Worm (Caenorhabditis elegans) whole organism, L1 larva: ENCODE data around the gene dgk-1.
A peak's percentile ranks its signal among the peaks of the same experiment; 100 is the strongest.

Experiments used
- Y116A8C.19 ChIP-seq: sonication (generic microtip); optimal IDR thresholded peaks from 2 replicates; lab custom pipeline; 2016; ENCODE audit warnings: missing compliant biosample characterization, missing genetic modification characterization, borderline replicate concordance
- aha-1 ChIP-seq: fragments of 150-350 bp; optimal IDR thresholded peaks from 2 replicates; lab custom pipeline; 2014; ENCODE audit warnings: missing biosample characterization, missing genetic modification characterization
- alr-1 ChIP-seq: fragments of 200-800 bp; sonication (Bioruptor generic); optimal IDR thresholded peaks from 2 replicates; lab custom pipeline; 2018; ENCODE audit warnings: borderline replicate concordance, mild to moderate bottlenecking, missing genetic modification characterization, missing compliant biosample characterization
- aly-2 ChIP-seq: fragments of 150-350 bp; optimal IDR thresholded peaks from 2 replicates; lab custom pipeline; 2014; ENCODE audit warnings: missing biosample characterization, missing genetic modification characterization
- ama-1 ChIP-seq: fragments of 150-350 bp; optimal IDR thresholded peaks from 2 replicates; lab custom pipeline; 2014
- blmp-1 ChIP-seq: fragments of 150-350 bp; optimal IDR thresholded peaks from 2 replicates; lab custom pipeline; 2014; ENCODE audit warnings: missing biosample characterization, missing genetic modification characterization
- ceh-82 ChIP-seq, 3 experiments: fragments of 150-350 bp in 1 of 3; sonication (generic microtip) in 2 of 3; optimal IDR thresholded peaks; 2 replicates each; lab custom pipeline; 2014 to 2017; ENCODE audit warnings: missing biosample characterization in 3 of 3, missing genetic modification characterization in 3 of 3
- ceh-88 ChIP-seq: fragments of 200-800 bp; sonication (Bioruptor generic); IDR thresholded peaks from 2 replicates; pipeline ENCODE4 v1.3.6; 2022; ENCODE audit warnings: missing genetic modification characterization, missing compliant biosample characterization
- ces-1 ChIP-seq: fragments of 150-350 bp; optimal IDR thresholded peaks from 2 replicates; lab custom pipeline; 2014; ENCODE audit warnings: missing biosample characterization, missing genetic modification reagents, missing genetic modification characterization
- dpl-1 ChIP-seq, 3 experiments: fragments of 150-350 bp in 2 of 3; sonication (generic microtip) in 1 of 3; optimal IDR thresholded peaks; 2 replicates each; lab custom pipeline; 2014 to 2017; ENCODE audit warnings: missing biosample characterization in 3 of 3, missing genetic modification characterization in 3 of 3, missing genetic modification reagents in 3 of 3
- dsc-1 ChIP-seq: sonication (generic microtip); optimal IDR thresholded peaks from 2 replicates; lab custom pipeline; 2016; ENCODE audit warnings: mild to moderate bottlenecking, missing genetic modification characterization, missing compliant biosample characterization
- efl-3 ChIP-seq: fragments of 200-800 bp; sonication (Bioruptor generic); optimal IDR thresholded peaks from 2 replicates; lab custom pipeline; 2018; ENCODE audit warnings: mild to moderate bottlenecking, missing genetic modification characterization, missing compliant biosample characterization
- egl-27 ChIP-seq, 2 experiments: fragments of 150-350 bp in 1 of 2; sonication (generic microtip); optimal IDR thresholded peaks; 3 replicates each; lab custom pipeline; 2017 to 2018; ENCODE audit warnings: missing biosample characterization in 2 of 2, missing genetic modification characterization in 2 of 2, missing genetic modification reagents in 2 of 2
- elt-2 ChIP-seq: sonication (generic microtip); optimal IDR thresholded peaks from 2 replicates; lab custom pipeline; 2016; ENCODE audit warnings: missing genetic modification characterization, mild to moderate bottlenecking, inconsistent platforms, missing compliant biosample characterization, missing genetic modification reagents
- elt-3 ChIP-seq, 6 experiments: fragments of 150-350 bp in 1 of 6; sonication (generic microtip); optimal IDR thresholded peaks; 2 replicates each; lab custom pipeline; 2017 to 2018; ENCODE audit warnings: missing biosample characterization in 6 of 6, missing genetic modification characterization in 6 of 6, inconsistent platforms in 1 of 6
- fkh-10 ChIP-seq: sonication (generic microtip); optimal IDR thresholded peaks from 2 replicates; lab custom pipeline; 2017; ENCODE audit warnings: missing biosample characterization, missing genetic modification reagents, missing genetic modification characterization
- fkh-8 ChIP-seq: sonication (generic microtip); optimal IDR thresholded peaks from 2 replicates; lab custom pipeline; 2016; ENCODE audit warnings: mild to moderate bottlenecking, missing genetic modification characterization, missing compliant biosample characterization
- fos-1 ChIP-seq: fragments of 150-350 bp; optimal IDR thresholded peaks from 2 replicates; lab custom pipeline; 2014; ENCODE audit warnings: missing biosample characterization, missing genetic modification characterization
- grh-1 ChIP-seq: fragments of 200-800 bp; sonication (Bioruptor generic); IDR thresholded peaks from 2 replicates; pipeline ENCODE4 v1.3.6; 2022; ENCODE audit warnings: missing genetic modification reagents, missing genetic modification characterization, missing compliant biosample characterization
- hlh-17 ChIP-seq: fragments of 200-800 bp; sonication (Bioruptor generic); optimal IDR thresholded peaks from 2 replicates; lab custom pipeline; 2018; ENCODE audit warnings: missing genetic modification characterization, mild to moderate bottlenecking, missing compliant biosample characterization, moderate library complexity, borderline replicate concordance
- hlh-4 ChIP-seq: sonication (generic microtip); optimal IDR thresholded peaks from 2 replicates; lab custom pipeline; 2016; ENCODE audit warnings: mild to moderate bottlenecking, missing genetic modification characterization, missing compliant biosample characterization
- jun-1 ChIP-seq: fragments of 150-350 bp; optimal IDR thresholded peaks from 2 replicates; lab custom pipeline; 2014; ENCODE audit warnings: missing biosample characterization, missing genetic modification reagents, missing genetic modification characterization
- lin-14 ChIP-seq: fragments of 200-800 bp; sonication (Bioruptor generic); optimal IDR thresholded peaks from 2 replicates; lab custom pipeline; 2018; ENCODE audit warnings: mild to moderate bottlenecking, missing genetic modification characterization, moderate library complexity, missing compliant biosample characterization
- lin-35 ChIP-seq, 2 experiments: fragments of 150-350 bp; optimal IDR thresholded peaks; 2 replicates each; lab custom pipeline; 2014; ENCODE audit warnings: missing biosample characterization in 2 of 2, missing genetic modification characterization in 2 of 2, missing genetic modification reagents in 2 of 2
- lir-3 ChIP-seq: sonication (generic microtip); optimal IDR thresholded peaks from 2 replicates; lab custom pipeline; 2016; ENCODE audit warnings: mild to moderate bottlenecking, missing genetic modification characterization, moderate library complexity, missing compliant biosample characterization; ENCODE audit not compliant: poor library complexity
- mdl-1 ChIP-seq, 2 experiments: fragments of 150-350 bp; optimal IDR thresholded peaks; 2 replicates each; lab custom pipeline; 2014 to 2017; ENCODE audit warnings: missing biosample characterization in 2 of 2, missing genetic modification characterization in 2 of 2, inconsistent platforms in 1 of 2
- mef-2 ChIP-seq: fragments of 150-350 bp; optimal IDR thresholded peaks from 2 replicates; lab custom pipeline; 2014; ENCODE audit warnings: missing biosample characterization, missing genetic modification characterization
- mep-1 ChIP-seq: fragments of 150-350 bp; optimal IDR thresholded peaks from 2 replicates; lab custom pipeline; 2014; ENCODE audit warnings: missing biosample characterization, missing genetic modification characterization
- nhr-12 ChIP-seq: sonication (generic microtip); optimal IDR thresholded peaks from 2 replicates; lab custom pipeline; 2017; ENCODE audit warnings: missing biosample characterization, missing genetic modification characterization
- nhr-19 ChIP-seq: fragments of 200-800 bp; sonication (Bioruptor generic); conservative IDR thresholded peaks from 2 replicates; pipeline ENCODE4 v1.3.6; 2022; ENCODE audit warnings: missing genetic modification characterization, missing compliant biosample characterization
- nhr-20 ChIP-seq: sonication (generic microtip); optimal IDR thresholded peaks from 2 replicates; lab custom pipeline; 2016; ENCODE audit warnings: mild to moderate bottlenecking, missing genetic modification characterization, missing compliant biosample characterization
- nhr-237 ChIP-seq: fragments of 150-350 bp; optimal IDR thresholded peaks from 2 replicates; lab custom pipeline; 2014; ENCODE audit warnings: missing biosample characterization, missing genetic modification characterization
- nhr-47 ChIP-seq: sonication (generic microtip); optimal IDR thresholded peaks from 2 replicates; lab custom pipeline; 2016; ENCODE audit warnings: mild to moderate bottlenecking, missing genetic modification characterization, moderate library complexity, missing compliant biosample characterization
- nhr-71 ChIP-seq: sonication (generic microtip); optimal IDR thresholded peaks from 2 replicates; lab custom pipeline; 2016; ENCODE audit warnings: mild to moderate bottlenecking, missing genetic modification characterization, moderate library complexity, missing compliant biosample characterization
- nhr-76 ChIP-seq: sonication (generic microtip); optimal IDR thresholded peaks from 2 replicates; lab custom pipeline; 2017; ENCODE audit warnings: missing biosample characterization, missing genetic modification characterization
- nhr-85 ChIP-seq: sonication (generic microtip); peaks from one replicate; lab custom pipeline; 2016; ENCODE audit warnings: missing genetic modification characterization, inconsistent platforms, missing compliant biosample characterization
- nhr-90 ChIP-seq: sonication (generic microtip); optimal IDR thresholded peaks from 2 replicates; lab custom pipeline; 2016; ENCODE audit warnings: mild to moderate bottlenecking, missing genetic modification characterization, missing compliant biosample characterization; ENCODE audit not compliant: poor library complexity
- pqm-1 ChIP-seq: sonication (generic microtip); optimal IDR thresholded peaks from 3 replicates; lab custom pipeline; 2017; ENCODE audit warnings: missing biosample characterization, missing genetic modification characterization
- sox-4 ChIP-seq: sonication (generic microtip); optimal IDR thresholded peaks from 2 replicates; lab custom pipeline; 2016; ENCODE audit warnings: missing genetic modification characterization, missing compliant biosample characterization
- sptf-1 ChIP-seq: fragments of 150-350 bp; optimal IDR thresholded peaks from 2 replicates; lab custom pipeline; 2014; ENCODE audit warnings: missing biosample characterization, missing genetic modification characterization
- swsn-7 ChIP-seq: sonication (generic microtip); optimal IDR thresholded peaks from 2 replicates; lab custom pipeline; 2016; ENCODE audit warnings: missing genetic modification characterization, missing compliant biosample characterization
- tbx-2 ChIP-seq: sonication (generic microtip); optimal IDR thresholded peaks from 2 replicates; lab custom pipeline; 2016; ENCODE audit warnings: missing genetic modification characterization, missing compliant biosample characterization
- tlp-1 ChIP-seq: fragments of 150-350 bp; optimal IDR thresholded peaks from 2 replicates; lab custom pipeline; 2014; ENCODE audit warnings: missing biosample characterization, missing genetic modification characterization
- unc-98 ChIP-seq: fragments of 200-800 bp; sonication (Bioruptor generic); IDR thresholded peaks from 2 replicates; pipeline ENCODE4 v1.3.6; 2022; ENCODE audit warnings: missing genetic modification characterization, missing compliant biosample characterization
- vab-15 ChIP-seq: sonication (generic microtip); optimal IDR thresholded peaks from 2 replicates; lab custom pipeline; 2017; ENCODE audit warnings: missing genotype, mild to moderate bottlenecking, missing genetic modification characterization, missing compliant biosample characterization
- zag-1 ChIP-seq: fragments of 150-350 bp; optimal IDR thresholded peaks from 2 replicates; lab custom pipeline; 2014; ENCODE audit warnings: missing biosample characterization, missing genetic modification characterization
- zip-4 ChIP-seq: fragments of 200-800 bp; sonication (Bioruptor generic); optimal IDR thresholded peaks from 2 replicates; lab custom pipeline; 2018; ENCODE audit warnings: mild to moderate bottlenecking, missing genetic modification characterization, moderate library complexity, missing compliant biosample characterization
- ztf-4 ChIP-seq: fragments of 150-350 bp; optimal IDR thresholded peaks from 2 replicates; lab custom pipeline; 2014; ENCODE audit warnings: missing biosample characterization, missing genetic modification characterization

Gene dgk-1

DNA sequence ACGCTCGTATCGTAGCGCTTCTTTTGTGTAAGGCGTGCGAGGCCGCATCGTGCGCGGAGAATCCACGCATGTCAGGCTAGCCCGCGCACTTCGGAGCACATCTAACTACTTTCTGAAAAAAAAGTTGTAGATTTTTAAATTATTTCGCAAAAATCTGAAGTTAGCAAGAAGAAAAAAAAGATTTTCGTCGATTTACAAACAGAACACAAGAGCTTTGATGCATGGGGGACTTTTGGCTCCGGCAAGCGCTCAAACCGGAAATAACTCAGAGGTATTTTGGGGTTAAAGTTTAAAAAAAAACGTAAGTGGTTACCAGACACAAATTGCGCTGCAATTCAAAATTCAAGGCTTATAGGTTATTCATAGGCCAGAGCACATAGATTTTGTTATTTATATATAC is 26.2 kb upstream of the dgk-1 start, which contains the start of the genes F55A4.13 and nlf-1:
TSS of gene F55A4.13 (minus strand) at position 101 of the 400 bp plus-strand sequence.
TSS of gene nlf-1 (minus strand) at position 112 of the 400 bp plus-strand sequence.
- TF ChIP-seq dsc-1 (tag; lab: Kevin White, UChicago) = no peak
- no peak for TF ChIP-seq lin-14
- TF ChIP-seq sptf-1 = no peak
- no peak for TF ChIP-seq dpl-1 (GFP tag; optimal IDR thresholded peaks at IDR 0.05; lab: Kevin White, UChicago)
- TF ChIP-seq nhr-76 (tag; lab: Kevin White, UChicago) = no peak
- no peak for TF ChIP-seq nhr-71 (tag; lab: Kevin White, UChicago)
- TF ChIP-seq unc-98 = no peak
- TF ChIP-seq nhr-20 = no peak
- no peak for TF ChIP-seq fkh-8
- no peak for TF ChIP-seq jun-1 (tag; lab: Kevin White, UChicago)
- TF ChIP-seq ceh-82 (tag; optimal IDR thresholded peaks at IDR 0.05; lab: Kevin White, UChicago) = no peak
- TF ChIP-seq ces-1 (GFP tag; lab: Kevin White, UChicago) = no peak
- TF ChIP-seq lir-3 (tag; lab: Kevin White, UChicago) = no peak
- no peak for TF ChIP-seq nhr-47 (tag; lab: Kevin White, UChicago)
- no peak for TF ChIP-seq sox-4

ce11 chrX:1014708-1015107 is 23.5 kb upstream of the dgk-1 start:
- TF ChIP-seq nhr-85 (tag; lab: Kevin White, UChicago) (peak; percentile 57), mep-1 (tag; lab: Kevin White, UChicago) (no peak), pqm-1 (no peak), swsn-7 (tag; lab: Kevin White, UChicago) (no peak), lin-14 (peak; percentile 58), fos-1 (tag; lab: Kevin White, UChicago) (no peak), ceh-82 (tag; optimal IDR thresholded peaks at IDR 0.05; lab: Kevin White, UChicago) (no peak), zip-4 (no peak), zag-1 (tag; lab: Kevin White, UChicago) (no peak), nhr-47 (tag; lab: Kevin White, UChicago) (no peak), mef-2 (no peak), ama-1 (lab: Kevin White, UChicago) (no peak), grh-1 (GFP tag; lab: Robert Waterston, UW) (no peak), fkh-10 (GFP tag; lab: Kevin White, UChicago) (peak; percentile 79), nhr-12 (tag; lab: Kevin White, UChicago) (no peak), unc-98 (no peak), ces-1 (GFP tag; lab: Kevin White, UChicago) (no peak)

DNA sequence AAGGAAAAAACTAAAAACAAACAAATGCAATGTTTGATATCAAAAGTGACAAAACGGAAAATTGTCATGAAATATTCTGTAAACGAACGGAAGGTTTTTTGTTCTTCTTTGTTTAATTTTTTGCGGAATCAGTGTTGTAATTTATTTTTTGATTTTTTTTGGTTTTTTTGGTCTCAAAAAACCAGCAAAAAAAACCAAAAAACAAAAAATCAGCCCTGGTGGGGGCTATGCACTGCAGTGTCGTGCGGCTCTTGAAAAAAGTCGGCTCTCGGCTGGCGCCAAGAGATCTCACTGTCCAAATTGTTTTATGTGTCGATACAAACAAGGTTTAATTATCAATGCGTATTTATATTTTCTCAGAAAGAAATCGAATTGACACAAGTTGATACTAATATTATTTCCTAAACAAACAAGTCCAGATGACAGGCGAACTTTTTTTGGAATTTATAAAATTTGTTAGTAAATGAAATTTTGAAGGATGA is 21.2 kb upstream of the dgk-1 start:
- TF ChIP-seq elt-2 = peak; percentile 53
- no peak for TF ChIP-seq jun-1 (tag; lab: Kevin White, UChicago)
- TF ChIP-seq mdl-1 (tag; optimal IDR thresholded peaks at IDR 0.05; lab: Kevin White, UChicago) = no peak
- TF ChIP-seq tbx-2 (tag; lab: Kevin White, UChicago) = no peak
- peak; percentile 48 for TF ChIP-seq nhr-19 (GFP tag; lab: Robert Waterston, UW)
- TF ChIP-seq nhr-20 = peak; percentile 28
- TF ChIP-seq nhr-237 (tag; lab: Kevin White, UChicago) = no peak
- no peak for TF ChIP-seq aly-2
- no peak for TF ChIP-seq pqm-1
- TF ChIP-seq efl-3 (GFP tag; lab: Kevin White, UChicago) = no peak
- no peak for TF ChIP-seq tlp-1 (tag; lab: Kevin White, UChicago)
- peak; percentile 23; the same call in 1 of the 2 replicates for TF ChIP-seq ceh-88 (GFP tag; lab: Robert Waterston, UW)
- TF ChIP-seq ztf-4 (tag; lab: Kevin White, UChicago) = no peak
- no peak for TF ChIP-seq grh-1 (GFP tag; lab: Robert Waterston, UW)
- TF ChIP-seq egl-27 (tag; optimal IDR thresholded peaks at IDR 0.05; lab: Kevin White, UChicago) = no peak
- peak in 1 of 2 experiments; percentile 52 for TF ChIP-seq lin-35 (GFP tag; optimal IDR thresholded peaks at IDR 0.05; lab: Kevin White, UChicago)
- no peak for TF ChIP-seq hlh-4 (tag; lab: Kevin White, UChicago)
- TF ChIP-seq aha-1 (tag; lab: Kevin White, UChicago) = no peak
- TF ChIP-seq lir-3 (tag; lab: Kevin White, UChicago) = peak; percentile 19
- TF ChIP-seq zip-4 = no peak
- TF ChIP-seq nhr-90 (tag; lab: Kevin White, UChicago) = peak; percentile 80
- no peak for TF ChIP-seq Y116A8C.19
- TF ChIP-seq mep-1 (tag; lab: Kevin White, UChicago) = no peak
- TF ChIP-seq blmp-1 = peak; percentile 4
- no peak for TF ChIP-seq alr-1 (tag; lab: Kevin White, UChicago)
- no peak for TF ChIP-seq mef-2
- no peak for TF ChIP-seq vab-15 (tag; lab: Kevin White, UChicago)
- no peak for TF ChIP-seq elt-3 (tag; optimal IDR thresholded peaks at IDR 0.05; lab: Kevin White, UChicago)
- no peak for TF ChIP-seq hlh-17 (GFP tag; lab: Kevin White, UChicago)
